Worm (Caenorhabditis elegans) whole organism, mixed stage, embryonic: Measurements from ENCODE around the gene Y45F10B.59.

Experiments
- blmp-1 ChIP-seq: fragments of 150-350 bp; optimal IDR thresholded peaks from 2 replicates; lab custom pipeline; 2014; ENCODE audit warnings: missing biosample characterization, missing genetic modification characterization
- ces-1 ChIP-seq: fragments of 150-350 bp; optimal IDR thresholded peaks from 2 replicates; lab custom pipeline; 2014; ENCODE audit warnings: missing biosample characterization, missing genetic modification reagents, missing genetic modification characterization
- nhr-76 ChIP-seq: sonication (generic microtip); optimal IDR thresholded peaks from 2 replicates; lab custom pipeline; 2017; ENCODE audit warnings: missing biosample characterization, missing genetic modification characterization
- ztf-11 ChIP-seq: fragments of 150-350 bp; optimal IDR thresholded peaks from 2 replicates; lab custom pipeline; 2014; ENCODE audit warnings: missing biosample characterization, missing genetic modification characterization

DNA sequence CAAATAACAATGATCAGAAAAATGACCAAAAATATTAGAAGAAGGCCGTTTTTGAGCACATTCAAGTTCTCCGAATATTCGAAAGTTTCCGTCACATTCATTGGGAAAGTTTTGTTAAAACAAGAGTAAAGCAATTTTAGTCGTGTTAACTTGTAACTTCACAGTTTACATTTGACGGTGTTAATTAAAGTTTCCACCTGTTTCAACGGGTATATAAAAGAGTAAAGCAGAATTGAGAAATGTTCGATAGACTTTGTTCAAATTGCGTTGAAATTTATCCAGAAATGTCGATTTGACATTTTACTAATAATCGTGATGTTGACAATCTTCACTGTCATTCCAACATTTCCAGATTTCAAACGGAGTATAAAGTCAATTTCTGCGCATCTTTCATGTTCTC is 43.4 kb downstream of the Y45F10B.59 start, which contains the start of gene srz-29:
- no peak for TF ChIP-seq ztf-11 (tag; lab: Kevin White, UChicago)
- TF ChIP-seq blmp-1, result no peak
- TF ChIP-seq ces-1, result no peak
- TF ChIP-seq nhr-76 (tag; lab: Kevin White, UChicago), result no peak
